Worm (Caenorhabditis elegans) whole organism, L4 larva: ENCODE results near the gene C48B4.8.

Experiments used
- D1046.2 ChIP-seq: fragments of 200-800 bp; sonication (Bioruptor generic); IDR thresholded peaks from 2 replicates; pipeline ENCODE4 v1.3.6; 2022; ENCODE audit warnings: missing genetic modification characterization, missing compliant biosample characterization
- F26F4.8 ChIP-seq: fragments of 200-800 bp; sonication (Bioruptor generic); conservative IDR thresholded peaks from 2 replicates; pipeline ENCODE4 v1.3.6; 2022; ENCODE audit warnings: missing genetic modification characterization, missing compliant biosample characterization
- F37D6.2 ChIP-seq: sonication (generic microtip); optimal IDR thresholded peaks from 2 replicates; lab custom pipeline; 2016; ENCODE audit warnings: mild to moderate bottlenecking, missing genetic modification characterization, missing compliant biosample characterization
- R02D3.7 ChIP-seq: fragments of 150-350 bp; sonication (generic microtip); optimal IDR thresholded peaks from 3 replicates; lab custom pipeline; 2014; ENCODE audit warnings: missing biosample characterization, missing genetic modification characterization
- Y105C5A.15 ChIP-seq: fragments of 200-800 bp; sonication (Bioruptor generic); IDR thresholded peaks from 2 replicates; pipeline ENCODE4 v1.3.6; 2022; ENCODE audit warnings: missing genetic modification characterization, missing compliant biosample characterization
- Y48G9A.11 ChIP-seq: fragments of 200-800 bp; sonication (Bioruptor generic); IDR thresholded peaks from 2 replicates; pipeline ENCODE4 v1.3.6; 2022; ENCODE audit warnings: missing genetic modification reagents, missing genetic modification characterization, missing compliant biosample characterization
- Y5F2A.4 ChIP-seq: fragments of 200-800 bp; sonication (Bioruptor generic); optimal IDR thresholded peaks from 2 replicates; lab custom pipeline; 2018; ENCODE audit warnings: mild to moderate bottlenecking, missing genetic modification characterization, missing compliant biosample characterization
- Y75B8A.6 ChIP-seq: fragments of 200-800 bp; sonication (Bioruptor generic); IDR thresholded peaks from 2 replicates; pipeline ENCODE4 v1.3.6; 2022; ENCODE audit warnings: missing genetic modification reagents, missing genetic modification characterization, missing compliant biosample characterization
- ZK337.2 ChIP-seq: fragments of 200-800 bp; sonication (Bioruptor generic); IDR thresholded peaks from 2 replicates; pipeline ENCODE4 v1.3.6; 2022; ENCODE audit warnings: missing genetic modification reagents, missing genetic modification characterization, missing compliant biosample characterization
- aly-2 ChIP-seq: sonication (generic microtip); optimal IDR thresholded peaks from 2 replicates; lab custom pipeline; 2018; ENCODE audit warnings: missing biosample characterization, missing genetic modification characterization
- attf-4 ChIP-seq: sonication (generic microtip); optimal IDR thresholded peaks from 3 replicates; lab custom pipeline; 2017; ENCODE audit warnings: missing biosample characterization, missing genetic modification characterization
- ceh-32 ChIP-seq: sonication (generic microtip); optimal IDR thresholded peaks from 2 replicates; lab custom pipeline; 2016; ENCODE audit warnings: mild to moderate bottlenecking, missing genetic modification characterization, missing compliant biosample characterization; ENCODE audit not compliant: poor library complexity
- ceh-44 ChIP-seq: fragments of 200-800 bp; sonication (Bioruptor generic); IDR thresholded peaks from 2 replicates; pipeline ENCODE4 v1.3.6; 2022; ENCODE audit warnings: missing genetic modification reagents, missing genetic modification characterization, missing compliant biosample characterization
- ceh-82 ChIP-seq: sonication (generic microtip); optimal IDR thresholded peaks from 2 replicates; lab custom pipeline; 2017; ENCODE audit warnings: missing biosample characterization, missing genetic modification characterization
- cey-2 ChIP-seq: sonication (generic microtip); optimal IDR thresholded peaks from 3 replicates; lab custom pipeline; 2017; ENCODE audit warnings: missing genetic modification characterization, mild to moderate bottlenecking, missing compliant biosample characterization, antibody characterized with exemption, borderline replicate concordance; ENCODE audit not compliant: insufficient read depth
- ctbp-1 ChIP-seq: fragments of 200-800 bp; sonication (Bioruptor generic); IDR thresholded peaks from 2 replicates; pipeline ENCODE4 v1.3.6; 2022; ENCODE audit warnings: missing genetic modification reagents, missing genetic modification characterization, missing compliant biosample characterization
- daf-12 ChIP-seq: fragments of 150-350 bp; optimal IDR thresholded peaks from 2 replicates; lab custom pipeline; 2014; ENCODE audit warnings: missing biosample characterization, missing genetic modification reagents, missing genetic modification characterization
- daf-19 ChIP-seq: fragments of 200-800 bp; sonication (Bioruptor generic); conservative IDR thresholded peaks from 2 replicates; pipeline ENCODE4 v1.3.6; 2022; ENCODE audit warnings: missing genetic modification characterization, missing compliant biosample characterization
- dmd-6 ChIP-seq: fragments of 200-800 bp; sonication (Bioruptor generic); IDR thresholded peaks from 2 replicates; pipeline ENCODE4 v1.3.6; 2022; ENCODE audit warnings: missing genetic modification reagents, missing genetic modification characterization, missing compliant biosample characterization
- dmd-8 ChIP-seq: fragments of 200-800 bp; sonication (Bioruptor generic); IDR thresholded peaks from 2 replicates; pipeline ENCODE4 v1.3.6; 2022; ENCODE audit warnings: missing genetic modification characterization, missing compliant biosample characterization
- dpl-1 ChIP-seq: fragments of 150-350 bp; optimal IDR thresholded peaks from 2 replicates; lab custom pipeline; 2014; ENCODE audit warnings: missing biosample characterization, missing genetic modification reagents, missing genetic modification characterization
- egl-27 ChIP-seq: sonication (generic microtip); optimal IDR thresholded peaks from 3 replicates; lab custom pipeline; 2017; ENCODE audit warnings: missing biosample characterization, missing genetic modification reagents, missing genetic modification characterization
- fkh-10 ChIP-seq: fragments of 150-350 bp; optimal IDR thresholded peaks from 2 replicates; lab custom pipeline; 2014; ENCODE audit warnings: missing biosample characterization, missing genetic modification reagents, missing genetic modification characterization
- fos-1 ChIP-seq: fragments of 150-350 bp; optimal IDR thresholded peaks from 2 replicates; lab custom pipeline; 2014; ENCODE audit warnings: missing biosample characterization, missing genetic modification characterization
- hlh-11 ChIP-seq: fragments of 200-800 bp; sonication (Bioruptor generic); optimal IDR thresholded peaks from 2 replicates; lab custom pipeline; 2018; ENCODE audit warnings: mild to moderate bottlenecking, missing genetic modification characterization, missing compliant biosample characterization
- jun-1 ChIP-seq: fragments of 150-350 bp; optimal IDR thresholded peaks from 2 replicates; lab custom pipeline; 2014; ENCODE audit warnings: missing biosample characterization, missing genetic modification reagents, missing genetic modification characterization
- lim-7 ChIP-seq: fragments of 200-800 bp; sonication (Bioruptor generic); IDR thresholded peaks from 2 replicates; pipeline ENCODE4 v1.3.6; 2022; ENCODE audit warnings: missing genetic modification characterization, missing compliant biosample characterization
- lin-1 ChIP-seq: fragments of 200-800 bp; sonication (Bioruptor generic); IDR thresholded peaks from 2 replicates; pipeline ENCODE4 v1.3.6; 2022; ENCODE audit warnings: missing genetic modification reagents, missing genetic modification characterization, missing compliant biosample characterization
- madf-5 ChIP-seq, 2 experiments: fragments of 200-800 bp; sonication (Bioruptor generic); IDR thresholded peaks; 2 replicates each; pipeline ENCODE4 v1.3.6; 2022; ENCODE audit warnings: missing compliant biosample characterization in 2 of 2, missing genetic modification characterization in 2 of 2
- madf-9 ChIP-seq: fragments of 200-800 bp; sonication (Bioruptor generic); conservative IDR thresholded peaks from 2 replicates; pipeline ENCODE4 v1.3.6; 2022; ENCODE audit warnings: missing genetic modification reagents, missing genetic modification characterization, missing compliant biosample characterization
- mdl-1 ChIP-seq, 2 experiments: fragments of 150-350 bp in 1 of 2; sonication (generic microtip) in 1 of 2; optimal IDR thresholded peaks; 2 replicates each; lab custom pipeline; 2014 to 2017; ENCODE audit warnings: missing biosample characterization in 2 of 2, missing genetic modification characterization in 2 of 2
- mdt-29 ChIP-seq: fragments of 200-800 bp; sonication (Bioruptor generic); IDR thresholded peaks from 2 replicates; pipeline ENCODE4 v1.3.6; 2022; ENCODE audit warnings: missing genetic modification reagents, missing genetic modification characterization, missing compliant biosample characterization
- nhr-11 ChIP-seq: fragments of 150-350 bp; optimal IDR thresholded peaks from 2 replicates; lab custom pipeline; 2014; ENCODE audit warnings: missing biosample characterization, missing genetic modification characterization
- nhr-6 ChIP-seq: fragments of 150-350 bp; optimal IDR thresholded peaks from 2 replicates; lab custom pipeline; 2014; ENCODE audit warnings: missing biosample characterization, missing genetic modification characterization
- nhr-76 ChIP-seq: fragments of 150-350 bp; optimal IDR thresholded peaks from 2 replicates; lab custom pipeline; 2014; ENCODE audit warnings: missing biosample characterization, missing genetic modification characterization
- php-3 ChIP-seq: fragments of 200-800 bp; sonication (Bioruptor generic); IDR thresholded peaks from 2 replicates; pipeline ENCODE4 v1.3.6; 2022; ENCODE audit warnings: missing genetic modification reagents, missing genetic modification characterization, missing compliant biosample characterization
- pqm-1 ChIP-seq: sonication (generic microtip); optimal IDR thresholded peaks from 2 replicates; lab custom pipeline; 2017; ENCODE audit warnings: missing biosample characterization, missing genetic modification characterization
- set-16 ChIP-seq: fragments of 200-800 bp; sonication (Bioruptor generic); IDR thresholded peaks from 2 replicates; pipeline ENCODE4 v1.3.6; 2022; ENCODE audit warnings: missing genetic modification reagents, missing genetic modification characterization, missing compliant biosample characterization
- snpc-1.2 ChIP-seq: fragments of 200-800 bp; sonication (Bioruptor generic); IDR thresholded peaks from 2 replicates; pipeline ENCODE4 v1.3.6; 2022; ENCODE audit warnings: missing genetic modification reagents, missing genetic modification characterization, missing compliant biosample characterization
- tag-97 ChIP-seq: fragments of 200-800 bp; sonication (Bioruptor generic); IDR thresholded peaks from 2 replicates; pipeline ENCODE4 v1.3.6; 2022; ENCODE audit warnings: missing genetic modification characterization, missing compliant biosample characterization
- unc-130 ChIP-seq: sonication (generic microtip); optimal IDR thresholded peaks from 2 replicates; lab custom pipeline; 2016; ENCODE audit warnings: missing genetic modification reagents, missing genetic modification characterization, missing compliant biosample characterization
- unc-62 ChIP-seq, 3 experiments: fragments of 150-350 bp in 1 of 3; sonication (generic microtip); optimal IDR thresholded peaks in 2 of 3; peaks in 1 of 3; 1 replicate in 1 of 3; 2 replicates in 2 of 3; lab custom pipeline; 2014 to 2017; ENCODE audit warnings: missing biosample characterization in 3 of 3, missing genetic modification characterization in 3 of 3, missing genetic modification reagents in 3 of 3, missing genotype in 1 of 3
- zag-1 ChIP-seq: fragments of 150-350 bp; optimal IDR thresholded peaks from 2 replicates; lab custom pipeline; 2014; ENCODE audit warnings: missing biosample characterization, missing genetic modification characterization
- zip-2 ChIP-seq: fragments of 150-350 bp; optimal IDR thresholded peaks from 2 replicates; lab custom pipeline; 2014; ENCODE audit warnings: missing biosample characterization, missing genetic modification characterization
- ztf-7 ChIP-seq: fragments of 150-350 bp; optimal IDR thresholded peaks from 2 replicates; lab custom pipeline; 2014; ENCODE audit warnings: missing biosample characterization, missing genetic modification characterization

The C48B4.8 gene

DNA sequence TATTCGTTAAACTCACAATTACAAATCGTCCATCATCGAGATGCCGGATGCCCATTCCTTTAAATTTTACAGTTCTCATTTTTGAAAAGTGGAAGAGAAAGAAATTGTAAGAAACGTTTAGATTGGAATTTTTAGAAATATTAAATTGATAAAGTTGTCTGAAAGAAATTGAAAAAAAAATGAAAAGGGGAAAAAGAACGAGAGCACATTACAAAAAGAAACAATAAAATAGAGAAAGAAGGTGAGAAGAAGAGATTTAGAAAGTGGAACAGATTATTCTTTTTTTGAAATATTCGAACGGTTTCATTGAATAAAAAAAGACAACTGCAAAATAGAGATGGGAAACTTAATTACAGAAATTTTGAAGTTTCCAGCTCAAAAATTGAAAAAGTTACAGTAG, at the start of gene C48B4.8:
TSS of gene C48B4.8 (minus strand) at position 101 of the 400 bp plus-strand sequence.
- TF ChIP-seq cey-2 (tag; lab: Kevin White, UChicago) (no peak), aly-2 (tag; lab: Kevin White, UChicago) (no peak), fos-1 (tag; lab: Kevin White, UChicago) (no peak), ceh-32 (tag; lab: Kevin White, UChicago) (no peak), mdl-1 (tag; optimal IDR thresholded peaks at IDR 0.05; lab: Kevin White, UChicago) (no peak), mdt-29 (no peak), Y105C5A.15 (GFP tag; lab: Robert Waterston, UW) (no peak), zag-1 (tag; lab: Kevin White, UChicago) (no peak), unc-130 (GFP tag; lab: Kevin White, UChicago) (no peak), dmd-6 (GFP tag; lab: Robert Waterston, UW) (no peak), Y48G9A.11 (no peak), ctbp-1 (GFP tag; lab: Robert Waterston, UW) (no peak), attf-4 (tag; lab: Kevin White, UChicago) (no peak), D1046.2 (GFP tag; lab: Robert Waterston, UW) (no peak), Y5F2A.4 (no peak)

ce11 chrIII:9608650-9609049, 47.6 kb upstream of the C48B4.8 start, which contains the start of gene clec-161:
TSS of gene clec-161 (minus strand) at chrIII:9608750.
- no peak for TF ChIP-seq F26F4.8 (GFP tag; lab: Robert Waterston, UW)
- peak in 1 of 2 experiments; percentile 43 for TF ChIP-seq unc-62 (GFP tag; optimal IDR thresholded peaks at IDR 0.05 in 1 of 2; lab: Kevin White, UChicago)
- no peak for TF ChIP-seq unc-62 (tag; optimal IDR thresholded peaks at IDR 0.05; lab: Kevin White, UChicago)

DNA sequence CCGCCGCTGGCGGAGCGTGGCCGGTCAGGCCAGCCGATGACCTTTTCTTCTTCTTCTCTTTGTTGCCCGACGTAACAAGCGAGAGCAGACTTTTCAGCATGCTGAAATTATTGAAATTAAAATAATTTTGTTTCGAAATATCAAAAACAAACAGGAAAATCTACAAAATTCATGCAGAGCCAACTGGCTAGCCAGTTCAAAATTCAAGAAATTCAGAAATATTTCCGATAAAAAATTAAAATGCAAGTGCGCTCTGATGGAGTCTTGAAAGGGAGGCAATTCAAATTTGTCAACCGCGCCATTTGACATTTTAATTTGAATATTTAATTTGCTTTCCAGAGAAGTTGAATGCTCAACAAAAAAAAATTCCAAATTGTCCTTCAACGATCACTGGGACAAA, 39.6 kb upstream of the C48B4.8 start, which contains the start of gene F58A4.2:
TSS of gene F58A4.2 (minus strand) at position 101 of the 400 bp plus-strand sequence.
- TF ChIP-seq nhr-76 (tag; lab: Kevin White, UChicago) (no peak), madf-9 (GFP tag; lab: Robert Waterston, UW) (no peak), Y105C5A.15 (GFP tag; lab: Robert Waterston, UW) (no peak), set-16 (no peak), ceh-44 (GFP tag; lab: Robert Waterston, UW) (no peak), egl-27 (tag; lab: Kevin White, UChicago) (no peak), Y5F2A.4 (no peak), snpc-1.2 (GFP tag; lab: Robert Waterston, UW) (no peak), dpl-1 (GFP tag; lab: Kevin White, UChicago) (no peak), hlh-11 (tag; lab: Kevin White, UChicago) (no peak), dmd-6 (GFP tag; lab: Robert Waterston, UW) (no peak), madf-5 (GFP tag; IDR thresholded peaks at IDR 0.05; lab: Robert Waterston, UW) (no peak), fkh-10 (GFP tag; lab: Kevin White, UChicago) (no peak), R02D3.7 (no peak), dmd-8 (no peak), cey-2 (tag; lab: Kevin White, UChicago) (no peak), pqm-1 (tag; lab: Kevin White, UChicago) (no peak), nhr-11 (no peak), ctbp-1 (GFP tag; lab: Robert Waterston, UW) (no peak)

DNA sequence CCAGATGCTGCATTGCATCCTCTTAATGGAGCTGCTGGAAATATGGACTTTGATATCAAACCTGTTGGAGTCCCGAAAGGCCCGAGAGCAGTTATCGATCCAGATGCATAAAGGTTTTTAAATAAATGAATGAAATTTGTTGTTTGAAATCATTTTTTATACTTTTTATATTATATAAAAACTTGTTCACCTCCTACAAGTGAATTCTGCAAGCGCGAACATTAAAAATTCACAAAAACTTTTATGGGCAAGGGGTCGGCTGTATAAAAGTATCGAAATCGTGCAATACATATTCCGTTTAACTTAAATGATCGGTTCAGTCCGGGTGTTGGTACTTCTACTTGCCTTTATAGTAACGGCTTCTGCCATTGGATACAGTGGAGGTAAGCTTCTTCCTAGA, 37.1 kb upstream of the C48B4.8 start, which contains the start of gene F58A4.1:
TSS of gene F58A4.1 (plus strand) at position 301 of the 400 bp plus-strand sequence.
- no peak for TF ChIP-seq Y5F2A.4
- no peak for TF ChIP-seq ceh-82
- TF ChIP-seq nhr-6 (tag; lab: Kevin White, UChicago), result no peak
- no peak for TF ChIP-seq Y75B8A.6 (GFP tag; lab: Robert Waterston, UW)
- no peak for TF ChIP-seq Y48G9A.11
- TF ChIP-seq ZK337.2, result no peak
- no peak for TF ChIP-seq lin-1 (GFP tag; lab: Robert Waterston, UW)
- no peak for TF ChIP-seq lim-7 (GFP tag; lab: Robert Waterston, UW)
- TF ChIP-seq php-3 (GFP tag; lab: Robert Waterston, UW), result no peak
- TF ChIP-seq fos-1 (tag; lab: Kevin White, UChicago), result no peak
- TF ChIP-seq tag-97, result no peak
- no peak for TF ChIP-seq daf-12 (tag; lab: Kevin White, UChicago)
- TF ChIP-seq zip-2, result no peak
- TF ChIP-seq D1046.2 (GFP tag; lab: Robert Waterston, UW), result no peak
- no peak for TF ChIP-seq jun-1 (tag; lab: Kevin White, UChicago)
- TF ChIP-seq ztf-7 (tag; lab: Kevin White, UChicago), result no peak
- no peak for TF ChIP-seq F37D6.2
- no peak for TF ChIP-seq unc-130 (GFP tag; lab: Kevin White, UChicago)
- TF ChIP-seq daf-19 (GFP tag; lab: Robert Waterston, UW), result no peak
